Fruit fly (Drosophila melanogaster) whole organism, embryonic: ENCODE data around the gene CG15625.

Experiments used
- B-H1 ChIP-seq: fragments of 200-800 bp; sonication (Bioruptor generic); IDR thresholded peaks from 3 replicates; pipeline ENCODE4 v1.3.6; 2022; ENCODE audit warnings: missing biosample characterization, missing genetic modification characterization
- B-H2 ChIP-seq: fragments of 200-800 bp; sonication (Bioruptor generic); optimal IDR thresholded peaks from 2 replicates; lab custom pipeline; 2018; ENCODE audit warnings: missing biosample characterization, mild to moderate bottlenecking, missing genetic modification characterization
- Bteb2 ChIP-seq: fragments of 200-800 bp; sonication (Bioruptor generic); optimal IDR thresholded peaks from 2 replicates; lab custom pipeline; 2016; ENCODE audit warnings: missing biosample characterization, missing genetic modification characterization
- CG10321 ChIP-seq: fragments of 200-800 bp; sonication (Bioruptor generic); IDR thresholded peaks from 2 replicates; pipeline ENCODE4 v1.3.6; 2022; ENCODE audit warnings: missing biosample characterization, missing genetic modification characterization
- CG10979 ChIP-seq: fragments of 200-800 bp; sonication (Bioruptor generic); optimal IDR thresholded peaks from 2 replicates; lab custom pipeline; 2018; ENCODE audit warnings: missing biosample characterization, mild to moderate bottlenecking, missing genetic modification characterization, moderate library complexity
- CG11695 ChIP-seq: fragments of 200-800 bp; sonication (Bioruptor generic); IDR thresholded peaks from 3 replicates; pipeline ENCODE4 v1.3.6; 2022; ENCODE audit warnings: missing biosample characterization, missing genetic modification characterization
- CG12299 ChIP-seq: fragments of 200-800 bp; sonication (Bioruptor generic); optimal IDR thresholded peaks from 2 replicates; lab custom pipeline; 2018; ENCODE audit warnings: missing biosample characterization, mild to moderate bottlenecking, missing genetic modification characterization
- CG1233 ChIP-seq: fragments of 200-800 bp; sonication (Bioruptor generic); optimal IDR thresholded peaks from 4 replicates; lab custom pipeline; 2018; ENCODE audit warnings: missing biosample characterization, mild to moderate bottlenecking, missing genetic modification characterization
- CG1647 ChIP-seq: fragments of 200-800 bp; sonication (Bioruptor generic); optimal IDR thresholded peaks from 3 replicates; lab custom pipeline; 2016; ENCODE audit warnings: missing biosample characterization, missing genetic modification characterization
- CG16863 ChIP-seq: fragments of 200-800 bp; sonication (Bioruptor generic); optimal IDR thresholded peaks from 3 replicates; lab custom pipeline; 2016; ENCODE audit warnings: missing biosample characterization, missing genetic modification characterization
- CG1832 ChIP-seq: fragments of 200-800 bp; sonication (Bioruptor generic); optimal IDR thresholded peaks from 2 replicates; lab custom pipeline; 2017; ENCODE audit warnings: missing biosample characterization, mild to moderate bottlenecking, missing genetic modification characterization, inconsistent platforms
- CG2875 ChIP-seq: fragments of 200-800 bp; sonication (Bioruptor generic); optimal IDR thresholded peaks from 2 replicates; lab custom pipeline; 2017; ENCODE audit warnings: missing biosample characterization, mild to moderate bottlenecking, missing genetic modification characterization, missing genetic modification reagents
- CG3065 ChIP-seq: fragments of 200-800 bp; sonication (Bioruptor generic); optimal IDR thresholded peaks from 2 replicates; lab custom pipeline; 2016; ENCODE audit warnings: missing biosample characterization, missing genetic modification characterization
- CG31388 ChIP-seq: fragments of 200-800 bp; sonication (Bioruptor generic); optimal IDR thresholded peaks from 2 replicates; lab custom pipeline; 2016; ENCODE audit warnings: missing biosample characterization, missing genetic modification characterization
- CG3726 ChIP-seq: fragments of 200-800 bp; sonication (Bioruptor generic); IDR thresholded peaks from 3 replicates; pipeline ENCODE4, ENCODE4 v1.3.6; 2022; ENCODE audit warnings: missing biosample characterization, missing genetic modification characterization
- CG4360 ChIP-seq: fragments of 200-800 bp; sonication (Bioruptor generic); IDR thresholded peaks from 2 replicates; pipeline ENCODE4 v1.3.6; 2022; ENCODE audit warnings: missing biosample characterization, missing genetic modification characterization
- CG4424 ChIP-seq: fragments of 200-800 bp; sonication (Bioruptor generic); optimal IDR thresholded peaks from 3 replicates; lab custom pipeline; 2016; ENCODE audit warnings: missing biosample characterization, missing genetic modification characterization
- CG4854 ChIP-seq: fragments of 200-800 bp; sonication (Bioruptor generic); optimal IDR thresholded peaks from 2 replicates; lab custom pipeline; 2016; ENCODE audit warnings: missing biosample characterization, missing genetic modification characterization, inconsistent platforms
- CG7372 ChIP-seq: fragments of 200-800 bp; sonication (Bioruptor generic); IDR thresholded peaks from 2 replicates; pipeline ENCODE4 v1.3.6; 2022; ENCODE audit warnings: missing biosample characterization, missing genetic modification characterization
- CG7839 ChIP-seq: fragments of 200-800 bp; sonication (Bioruptor generic); optimal IDR thresholded peaks from 3 replicates; lab custom pipeline; 2018; ENCODE audit warnings: missing biosample characterization, mild to moderate bottlenecking, missing genetic modification characterization, moderate library complexity
- CG8388 ChIP-seq: fragments of 200-800 bp; sonication (Bioruptor generic); optimal IDR thresholded peaks from 2 replicates; lab custom pipeline; 2019; ENCODE audit warnings: missing biosample characterization, mild to moderate bottlenecking, missing genetic modification characterization, moderate library complexity
- CG8478 ChIP-seq: fragments of >200 bp; optimal IDR thresholded peaks from 2 replicates; lab custom pipeline; 2018
- CrebB ChIP-seq: fragments of 200-800 bp; sonication (Bioruptor generic); optimal IDR thresholded peaks from 3 replicates; lab custom pipeline; 2018; ENCODE audit warnings: missing biosample characterization, mild to moderate bottlenecking, missing genetic modification characterization
- Dek ChIP-seq: fragments of 200-800 bp; sonication (Bioruptor generic); optimal IDR thresholded peaks from 3 replicates; lab custom pipeline; 2019; ENCODE audit warnings: missing biosample characterization, mild to moderate bottlenecking, missing genetic modification characterization, moderate library complexity
- Dp ChIP-seq: fragments of 200-800 bp; sonication (Bioruptor generic); optimal IDR thresholded peaks from 2 replicates; lab custom pipeline; 2018; ENCODE audit warnings: missing biosample characterization, mild to moderate bottlenecking, missing genetic modification characterization, moderate library complexity
- HHEX ChIP-seq: fragments of 200-800 bp; sonication (Bioruptor generic); optimal IDR thresholded peaks from 3 replicates; lab custom pipeline; 2017; ENCODE audit warnings: missing biosample characterization, mild to moderate bottlenecking, missing genetic modification characterization, missing genetic modification reagents
- HLH4C ChIP-seq: fragments of 200-800 bp; sonication (Bioruptor generic); IDR thresholded peaks from 3 replicates; pipeline ENCODE4 v1.3.6; 2022; ENCODE audit warnings: missing biosample characterization, missing genetic modification characterization; ENCODE audit not compliant: partially characterized antibody
- Hr39 ChIP-seq: fragments of >200 bp; optimal IDR thresholded peaks from 2 replicates; lab custom pipeline; 2017
- Hr78 ChIP-seq, 2 experiments: fragments of 200-800 bp in 1 of 2; fragments of >200 bp in 1 of 2; sonication (Bioruptor generic) in 1 of 2; optimal IDR thresholded peaks; 2 replicates each; lab custom pipeline; 2017 to 2019; ENCODE audit warnings: missing biosample characterization in 2 of 2, missing genetic modification characterization in 2 of 2, mild to moderate bottlenecking in 1 of 2, moderate library complexity in 1 of 2
- Mad ChIP-seq: fragments of 200-800 bp; sonication (Bioruptor generic); optimal IDR thresholded peaks from 2 replicates; lab custom pipeline; 2016; ENCODE audit warnings: missing biosample characterization, missing genetic modification characterization
- Mrtf ChIP-seq: fragments of 200-800 bp; sonication (Bioruptor generic); IDR thresholded peaks from 3 replicates; pipeline ENCODE4 v1.3.6; 2022; ENCODE audit warnings: missing biosample characterization, missing genetic modification characterization
- Nf-YA ChIP-seq: fragments of 200-800 bp; sonication (Bioruptor generic); IDR thresholded peaks from 2 replicates; pipeline ENCODE4 v1.3.6; 2022; ENCODE audit warnings: missing biosample characterization, missing genetic modification characterization
- Scr ChIP-seq: fragments of 200-800 bp; sonication (Bioruptor generic); IDR thresholded peaks from 2 replicates; pipeline ENCODE4 v1.3.6; 2022; ENCODE audit warnings: missing biosample characterization, missing genetic modification characterization; ENCODE audit not compliant: partially characterized antibody
- Sox102F ChIP-seq: fragments of 200-800 bp; sonication (Bioruptor generic); optimal IDR thresholded peaks from 2 replicates; lab custom pipeline; 2018; ENCODE audit warnings: missing biosample characterization, mild to moderate bottlenecking, missing genetic modification characterization, moderate library complexity
- Sry-δ ChIP-seq: fragments of 200-800 bp; sonication (Bioruptor generic); optimal IDR thresholded peaks from 2 replicates; lab custom pipeline; 2016; ENCODE audit warnings: missing biosample characterization, missing genetic modification characterization
- Usf ChIP-seq: fragments of 200-800 bp; sonication (Bioruptor generic); optimal IDR thresholded peaks from 2 replicates; lab custom pipeline; 2017; ENCODE audit warnings: missing genotype, missing biosample characterization, missing genetic modification characterization
- Xbp1 ChIP-seq: fragments of 200-800 bp; sonication (Bioruptor generic); optimal IDR thresholded peaks from 3 replicates; lab custom pipeline; 2016; ENCODE audit warnings: missing biosample characterization, mild to moderate bottlenecking, missing genetic modification characterization
- cg ChIP-seq: fragments of 200-800 bp; sonication (Bioruptor generic); optimal IDR thresholded peaks from 3 replicates; lab custom pipeline; 2019; ENCODE audit warnings: missing biosample characterization, mild to moderate bottlenecking, missing genetic modification characterization, moderate library complexity
- chinmo ChIP-seq: fragments of 200-800 bp; sonication (Bioruptor generic); IDR thresholded peaks from 4 replicates; pipeline ENCODE4 v1.3.6; 2022; ENCODE audit warnings: missing biosample characterization, missing genetic modification characterization; ENCODE audit not compliant: partially characterized antibody
- corto ChIP-seq: fragments of 200-800 bp; sonication (Bioruptor generic); optimal IDR thresholded peaks from 2 replicates; lab custom pipeline; 2016; ENCODE audit warnings: missing biosample characterization, mild to moderate bottlenecking, missing genetic modification characterization, moderate library complexity
- ind ChIP-seq: fragments of 200-800 bp; sonication (Bioruptor generic); optimal IDR thresholded peaks from 3 replicates; lab custom pipeline; 2016; ENCODE audit warnings: missing biosample characterization, missing genetic modification characterization
- klu ChIP-seq: fragments of 200-800 bp; sonication (Bioruptor generic); IDR thresholded peaks from 2 replicates; pipeline ENCODE4 v1.3.6; 2022; ENCODE audit warnings: missing biosample characterization, missing genetic modification characterization
- lbe ChIP-seq: fragments of 200-800 bp; sonication (Bioruptor generic); optimal IDR thresholded peaks from 2 replicates; lab custom pipeline; 2016; ENCODE audit warnings: missing biosample characterization, mild to moderate bottlenecking, missing genetic modification characterization
- nerfin-1 ChIP-seq: fragments of 200-800 bp; sonication (Bioruptor generic); optimal IDR thresholded peaks from 3 replicates; lab custom pipeline; 2019; ENCODE audit warnings: missing biosample characterization, mild to moderate bottlenecking, missing genetic modification characterization, moderate library complexity
- onecut ChIP-seq: fragments of 200-800 bp; sonication (Bioruptor generic); IDR thresholded peaks from 2 replicates; pipeline ENCODE4 v1.3.6; 2022; ENCODE audit warnings: missing biosample characterization, missing genetic modification characterization
- peb ChIP-seq: fragments of 200-800 bp; sonication (Bioruptor generic); IDR thresholded peaks from 2 replicates; pipeline ENCODE4 v1.3.6; 2022; ENCODE audit warnings: missing biosample characterization, missing genetic modification characterization
- pho ChIP-seq: fragments of 200-800 bp; sonication (Bioruptor generic); optimal IDR thresholded peaks from 2 replicates; lab custom pipeline; 2016; ENCODE audit warnings: missing biosample characterization, missing genetic modification characterization
- prd ChIP-seq, 3 experiments: fragments of >200 bp in 2 of 3; fragments of 200-800 bp in 1 of 3; sonication (Bioruptor generic) in 1 of 3; optimal IDR thresholded peaks in 2 of 3; IDR thresholded peaks in 1 of 3; 2 replicates in 2 of 3; 3 replicates in 1 of 3; pipeline versions ENCODE4 v1.3.6 to Lab custom; 2017 to 2022; ENCODE audit warnings: missing biosample characterization in 1 of 3, missing genetic modification characterization in 1 of 3
- trh ChIP-seq: fragments of 200-800 bp; sonication (Bioruptor generic); optimal IDR thresholded peaks from 2 replicates; lab custom pipeline; 2016; ENCODE audit warnings: missing biosample characterization, missing genetic modification characterization
- tup ChIP-seq: fragments of 200-800 bp; sonication (Bioruptor generic); optimal IDR thresholded peaks from 2 replicates; lab custom pipeline; 2016; ENCODE audit warnings: missing biosample characterization, mild to moderate bottlenecking, missing genetic modification characterization, moderate library complexity
- zen ChIP-seq: fragments of 200-800 bp; sonication (Bioruptor generic); optimal IDR thresholded peaks from 3 replicates; lab custom pipeline; 2018; ENCODE audit warnings: missing biosample characterization, mild to moderate bottlenecking, missing genetic modification characterization, moderate library complexity

CG15625 gene

DNA sequence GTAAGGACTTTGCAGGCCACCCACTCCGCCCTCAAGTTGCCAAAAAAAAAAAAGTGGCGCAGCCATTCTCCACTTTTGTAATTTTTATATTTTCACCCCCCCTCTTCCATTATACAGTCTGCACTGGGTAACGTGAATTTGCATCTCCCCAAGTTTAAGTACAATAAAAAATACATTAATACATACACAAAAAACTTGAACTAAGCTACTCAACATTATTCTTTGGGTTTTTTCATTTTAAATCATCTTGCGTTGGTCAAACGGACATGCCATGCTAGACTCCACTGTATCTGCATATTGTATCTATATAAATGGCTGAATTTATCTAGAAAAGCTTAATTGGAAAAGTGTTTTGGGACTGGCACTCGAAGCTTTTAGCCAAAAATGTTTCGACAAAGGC lies 28.3 kb upstream of the CG15625 start (continued):
- TF ChIP-seq CG3726 (GFP tag; lab: Robert Waterston, UW) (no peak), CG7372 (peak; percentile 51), trh (GFP tag; lab: Kevin White, UChicago) (no peak), HLH4C (GFP tag; lab: Robert Waterston, UW) (no peak), B-H2 (GFP tag; lab: Kevin White, UChicago) (no peak), Hr39 (lab: Kevin White, UChicago) (no peak), CG1647 (GFP tag; lab: Kevin White, UChicago) (no peak), Dp (no peak), Hr78 (GFP tag; optimal IDR thresholded peaks at IDR 0.05; lab: Kevin White, UChicago) (no peak), CG11695 (0 out of 3 replicates have a peak, but pooled peaks have one; percentile 27), CG8388 (no peak), CG1233 (GFP tag; lab: Kevin White, UChicago) (peak; percentile 35), Sry-δ (GFP tag; lab: Kevin White, UChicago) (no peak), HHEX (GFP tag; lab: Kevin White, UChicago) (peak; percentile 7), chinmo (GFP tag; lab: Robert Waterston, UW) (no peak), Usf (GFP tag; lab: Kevin White, UChicago) (no peak), CG10979 (tag; lab: Kevin White, UChicago) (no peak), pho (no peak), Nf-YA (GFP tag; lab: Robert Waterston, UW) (no peak), Sox102F (peak; percentile 15), corto (GFP tag; lab: Kevin White, UChicago) (no peak), B-H1 (GFP tag; lab: Robert Waterston, UW) (peak; percentile 41; the same call in 2 of the 3 replicates), tup (no peak), CG16863 (GFP tag; lab: Kevin White, UChicago) (no peak), Dek (tag; lab: Kevin White, UChicago) (no peak), zen (tag; lab: Kevin White, UChicago) (no peak), Xbp1 (GFP tag; lab: Kevin White, UChicago) (no peak), cg (GFP tag; lab: Kevin White, UChicago) (no peak), Mad (no peak), CG10321 (GFP tag; lab: Robert Waterston, UW) (no peak), Scr (GFP tag; lab: Robert Waterston, UW) (no peak), lbe (GFP tag; lab: Kevin White, UChicago) (no peak), peb (GFP tag; lab: Robert Waterston, UW) (no peak), CG4854 (GFP tag; lab: Kevin White, UChicago) (no peak), Mrtf (0 out of 3 replicates have a peak, but pooled peaks have one; percentile 56), CG31388 (GFP tag; lab: Kevin White, UChicago) (no peak), onecut (GFP tag; lab: Robert Waterston, UW) (no peak), CG4360 (no peak), CG2875 (GFP tag; lab: Kevin White, UChicago) (no peak), CG7839 (tag; lab: Kevin White, UChicago) (peak; percentile 36), CG1832 (GFP tag; lab: Kevin White, UChicago) (no peak), prd (optimal IDR thresholded peaks at IDR 0.05; lab: Kevin White, UChicago) (no peak), prd (GFP tag; IDR thresholded peaks at IDR 0.05; lab: Robert Waterston, UW) (peak; percentile 76; the same call in 2 of the 3 replicates), CG3065 (GFP tag; lab: Kevin White, UChicago) (no peak), CG8478 (lab: Kevin White, UChicago) (no peak), CG12299 (tag; lab: Kevin White, UChicago) (no peak), CrebB (tag; lab: Kevin White, UChicago) (no peak), Bteb2 (GFP tag; lab: Kevin White, UChicago) (no peak), ind (GFP tag; lab: Kevin White, UChicago) (peak; percentile 54), CG4424 (GFP tag; lab: Kevin White, UChicago) (peak; percentile 22), klu (GFP tag; lab: Robert Waterston, UW) (no peak), nerfin-1 (tag; lab: Kevin White, UChicago) (no peak)
